Fruit fly (Drosophila melanogaster): ENCODE measurements around the gene larp.

Gene larp

DNA sequence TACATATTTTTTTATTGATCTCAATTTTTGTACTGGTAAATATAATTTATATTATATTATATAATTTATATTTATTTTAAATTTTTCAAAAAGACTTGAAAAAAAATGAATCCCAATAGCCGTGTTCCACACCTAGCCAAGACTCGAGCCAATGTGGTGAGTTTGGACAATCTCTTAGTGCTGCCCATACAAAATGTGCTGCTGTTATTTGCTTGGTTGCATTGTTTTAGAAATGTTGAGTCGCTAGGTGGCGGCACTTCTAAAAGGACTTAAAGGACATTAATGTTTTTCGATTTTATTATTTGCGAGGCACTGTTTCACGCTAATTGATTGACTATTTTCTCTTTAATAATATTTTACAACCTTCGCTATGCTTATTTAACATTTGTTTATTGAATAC is 9.0 kb upstream of the larp start (continued):
- TF ChIP-seq gfzf (GFP tag; optimal IDR thresholded peaks at IDR 0.05) = peak; percentile 28
- TF ChIP-seq CG3847 (GFP tag; IDR thresholded peaks at IDR 0.05) = peak; percentile 36; the same call in 1 of the 2 replicates
- peak; percentile 63 for TF ChIP-seq Lhr (GFP tag; optimal IDR thresholded peaks at IDR 0.05)
- peak; percentile 3 for TF ChIP-seq BEAF-32 (GFP tag; optimal IDR thresholded peaks at IDR 0.05)
- peak; percentile 21 for TF ChIP-seq Dek (tag; optimal IDR thresholded peaks at IDR 0.05)
- no peak for TF ChIP-seq CG31388 (GFP tag; optimal IDR thresholded peaks at IDR 0.05)
- TF ChIP-seq pita (GFP tag; optimal IDR thresholded peaks at IDR 0.05) = peak; percentile 82
- TF ChIP-seq CG2712 (tag; optimal IDR thresholded peaks at IDR 0.05) = peak; percentile 48
- peak; percentile 42 for TF ChIP-seq CoRest (tag; optimal IDR thresholded peaks at IDR 0.05)
- peak in 1 of 2 experiments; percentile 51 for TF ChIP-seq insv (GFP tag; optimal IDR thresholded peaks at IDR 0.05)
- TF ChIP-seq Side (GFP tag; optimal IDR thresholded peaks at IDR 0.05) = no peak
- TF ChIP-seq CG8388 (GFP tag; optimal IDR thresholded peaks at IDR 0.05) = peak; percentile 32

DNA sequence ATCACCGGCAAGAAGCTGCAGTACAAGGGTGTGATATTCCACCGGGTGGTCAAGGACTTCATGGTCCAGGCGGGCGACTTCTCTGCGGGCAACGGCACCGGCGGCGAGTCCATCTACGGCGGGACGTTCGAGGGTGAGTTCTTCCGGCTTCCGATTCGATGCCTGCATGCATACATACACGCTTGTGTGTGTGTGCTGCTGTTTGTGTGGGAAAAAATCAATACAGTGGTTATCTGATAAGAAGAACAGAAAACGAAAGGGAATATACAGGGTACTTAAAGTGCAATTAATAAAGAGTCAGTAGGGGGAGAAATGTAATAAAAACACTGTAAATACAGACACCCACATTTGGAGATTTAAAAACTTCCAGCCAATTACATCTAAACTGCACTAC is 4.4 kb upstream of the larp start:
- TF ChIP-seq gcm (GFP tag; optimal IDR thresholded peaks at IDR 0.05) (peak; percentile 10), CG2199 (GFP tag; IDR thresholded peaks at IDR 0.05) (peak; percentile 42; the same call in 1 of the 3 replicates), ci (GFP tag; IDR thresholded peaks at IDR 0.05) (peak; percentile 52; the same call in 2 of the 3 replicates), unpg (GFP tag; optimal IDR thresholded peaks at IDR 0.05) (peak; percentile 8), rib (GFP tag; IDR thresholded peaks at IDR 0.05) (no peak), pb (GFP tag; optimal IDR thresholded peaks at IDR 0.05) (no peak), insv (GFP tag; optimal IDR thresholded peaks at IDR 0.05) (peak in 1 of 2 experiments; percentile 66), CG6854 (GFP tag; optimal IDR thresholded peaks at IDR 0.05) (no peak), Kr (GFP tag; optimal IDR thresholded peaks at IDR 0.05) (no peak), Nf-YC (tag; optimal IDR thresholded peaks at IDR 0.05) (no peak), Hr3 (GFP tag; optimal IDR thresholded peaks at IDR 0.05) (no peak), cg (GFP tag; optimal IDR thresholded peaks at IDR 0.05) (peak; percentile 84), CG34376 (GFP tag; optimal IDR thresholded peaks at IDR 0.05) (no peak), zen (tag; optimal IDR thresholded peaks at IDR 0.05) (peak; percentile 48), CG6689 (GFP tag; IDR thresholded peaks at IDR 0.05) (no peak), Hand (GFP tag; optimal IDR thresholded peaks at IDR 0.05) (no peak), bsh (GFP tag; optimal IDR thresholded peaks at IDR 0.05) (peak in 1 of 2 experiments; percentile 16), E2f2 (GFP tag; IDR thresholded peaks at IDR 0.05) (0 out of 2 replicates have a peak, but pooled peaks have one; percentile 12), CG30403 (GFP tag; optimal IDR thresholded peaks at IDR 0.05) (peak; percentile 9), Hmr (GFP tag; optimal IDR thresholded peaks at IDR 0.05) (peak; percentile 7), Med (GFP tag) (peak; percentile 56), kay (GFP tag; optimal IDR thresholded peaks at IDR 0.05) (no peak), CG11504 (tag; optimal IDR thresholded peaks at IDR 0.05) (peak; percentile 22), gce (GFP tag; IDR thresholded peaks at IDR 0.05) (0 out of 3 replicates have a peak, but pooled peaks have one; percentile 28), CG1792 (GFP tag; optimal IDR thresholded peaks at IDR 0.05) (no peak), NfI (GFP tag; optimal IDR thresholded peaks at IDR 0.05) (no peak), prd (optimal IDR thresholded peaks at IDR 0.05) (no peak), prd (GFP tag; IDR thresholded peaks at IDR 0.05) (0 out of 3 replicates have a peak, but pooled peaks have one; percentile 8), CG12155 (GFP tag; optimal IDR thresholded peaks at IDR 0.05) (no peak), HHEX (GFP tag; optimal IDR thresholded peaks at IDR 0.05) (peak; percentile 20), CG9876 (GFP tag; optimal IDR thresholded peaks at IDR 0.05) (no peak), CG4820 (GFP tag; optimal IDR thresholded peaks at IDR 0.05) (no peak), onecut (GFP tag; IDR thresholded peaks at IDR 0.05) (peak; percentile 98), HmgD (GFP tag; optimal IDR thresholded peaks at IDR 0.05) (no peak), ind (GFP tag; optimal IDR thresholded peaks at IDR 0.05) (peak; percentile 7), esg (GFP tag; conservative IDR thresholded peaks at IDR 0.05) (0 out of 2 replicates have a peak, but pooled peaks have one; percentile 8), nau (GFP tag; optimal IDR thresholded peaks at IDR 0.05) (peak; percentile 20), CG2120 (GFP tag; optimal IDR thresholded peaks at IDR 0.05) (no peak), Drgx (GFP tag; IDR thresholded peaks at IDR 0.05) (0 out of 2 replicates have a peak, but pooled peaks have one; percentile 12)

Data from whole organism, embryonic.